Fruit fly (Drosophila melanogaster) whole organism, embryonic: ENCODE results near the gene CG14230.
A peak's percentile ranks its signal among the peaks of the same experiment; 100 is the strongest.

Experiments used
- BEAF-32 ChIP-seq: fragments of 200-800 bp; sonication (Bioruptor generic); optimal IDR thresholded peaks from 3 replicates; lab custom pipeline; 2017; ENCODE audit warnings: missing biosample characterization, missing genetic modification characterization, mild to moderate bottlenecking, moderate library complexity, missing genetic modification reagents
- CG10147 ChIP-seq: fragments of 200-800 bp; sonication (Bioruptor generic); optimal IDR thresholded peaks from 2 replicates; lab custom pipeline; 2019; ENCODE audit warnings: missing biosample characterization, mild to moderate bottlenecking, missing genetic modification characterization, moderate library complexity
- CG10543 ChIP-seq: fragments of 200-800 bp; sonication (Bioruptor generic); optimal IDR thresholded peaks from 3 replicates; lab custom pipeline; 2017; ENCODE audit warnings: missing biosample characterization, mild to moderate bottlenecking, missing genetic modification characterization, moderate library complexity
- CG12155 ChIP-seq: fragments of 200-800 bp; sonication (Bioruptor generic); optimal IDR thresholded peaks from 3 replicates; lab custom pipeline; 2016; ENCODE audit warnings: missing biosample characterization, missing genetic modification characterization
- CG13894 ChIP-seq: fragments of 200-800 bp; sonication (Bioruptor generic); optimal IDR thresholded peaks from 3 replicates; lab custom pipeline; 2018; ENCODE audit warnings: missing biosample characterization, mild to moderate bottlenecking, missing genetic modification characterization, moderate library complexity
- CG14965 ChIP-seq: fragments of 200-800 bp; sonication (Bioruptor generic); optimal IDR thresholded peaks from 2 replicates; lab custom pipeline; 2016; ENCODE audit warnings: missing biosample characterization, missing genetic modification characterization, borderline replicate concordance
- CG15011 ChIP-seq: fragments of 200-800 bp; sonication (Bioruptor generic); optimal IDR thresholded peaks from 3 replicates; lab custom pipeline; 2018; ENCODE audit warnings: missing biosample characterization, mild to moderate bottlenecking, missing genetic modification characterization
- CG1603 ChIP-seq: fragments of 200-800 bp; sonication (Bioruptor generic); optimal IDR thresholded peaks from 2 replicates; lab custom pipeline; 2019; ENCODE audit warnings: missing biosample characterization, mild to moderate bottlenecking, missing genetic modification characterization, moderate library complexity
- CG1792 ChIP-seq: fragments of 200-800 bp; sonication (Bioruptor generic); optimal IDR thresholded peaks from 2 replicates; lab custom pipeline; 2016; ENCODE audit warnings: missing biosample characterization, missing genetic modification characterization
- CG2129 ChIP-seq: fragments of 200-800 bp; sonication (Bioruptor generic); IDR thresholded peaks from 2 replicates; pipeline ENCODE4 v1.3.6; 2022; ENCODE audit warnings: missing biosample characterization, missing genetic modification characterization; ENCODE audit not compliant: partially characterized antibody
- CG32532 ChIP-seq: fragments of 200-800 bp; sonication (Bioruptor generic); IDR thresholded peaks from 2 replicates; pipeline ENCODE4 v1.3.6; 2022; ENCODE audit warnings: missing biosample characterization, missing genetic modification characterization
- CG3281 ChIP-seq: fragments of 200-800 bp; sonication (Bioruptor generic); optimal IDR thresholded peaks from 3 replicates; lab custom pipeline; 2017; ENCODE audit warnings: missing biosample characterization, mild to moderate bottlenecking, missing genetic modification characterization
- CG6272 ChIP-seq: fragments of 200-800 bp; sonication (Bioruptor generic); IDR thresholded peaks from 2 replicates; pipeline ENCODE4 v1.3.6; 2022; ENCODE audit warnings: missing biosample characterization, missing genetic modification characterization
- CG6854 ChIP-seq: fragments of 200-800 bp; sonication (Bioruptor generic); optimal IDR thresholded peaks from 3 replicates; lab custom pipeline; 2017; ENCODE audit warnings: missing biosample characterization, mild to moderate bottlenecking, missing genetic modification characterization
- CG7357 ChIP-seq: fragments of 200-800 bp; sonication (Bioruptor generic); IDR thresholded peaks from 3 replicates; pipeline ENCODE4 v1.3.6; 2022; ENCODE audit warnings: missing biosample characterization, missing genetic modification characterization
- CG9727 ChIP-seq: fragments of 200-800 bp; sonication (Bioruptor generic); optimal IDR thresholded peaks from 3 replicates; lab custom pipeline; 2017; ENCODE audit warnings: missing biosample characterization, mild to moderate bottlenecking, missing genetic modification characterization
- CG9797 ChIP-seq: fragments of 200-800 bp; sonication (Bioruptor generic); optimal IDR thresholded peaks from 3 replicates; lab custom pipeline; 2018; ENCODE audit warnings: missing biosample characterization, mild to moderate bottlenecking, missing genetic modification characterization
- CG9876 ChIP-seq: fragments of 200-800 bp; sonication (Bioruptor generic); optimal IDR thresholded peaks from 2 replicates; lab custom pipeline; 2016; ENCODE audit warnings: missing biosample characterization, missing genetic modification characterization
- D19A ChIP-seq: fragments of 200-800 bp; optimal IDR thresholded peaks from 3 replicates; lab custom pipeline; 2019; ENCODE audit warnings: missing biosample characterization, mild to moderate bottlenecking, missing genetic modification characterization, moderate library complexity
- Dip2 ChIP-seq: fragments of 200-800 bp; sonication (Bioruptor generic); IDR thresholded peaks from 2 replicates; pipeline ENCODE4 v1.3.6; 2022; ENCODE audit warnings: missing biosample characterization, missing genetic modification characterization
- H2.0 ChIP-seq: fragments of 200-800 bp; sonication (Bioruptor generic); IDR thresholded peaks from 2 replicates; pipeline ENCODE4 v1.3.6; 2022; ENCODE audit warnings: missing biosample characterization, missing genetic modification characterization
- MESR4 ChIP-seq: fragments of 200-800 bp; sonication (Bioruptor generic); optimal IDR thresholded peaks from 2 replicates; lab custom pipeline; 2018; ENCODE audit warnings: missing biosample characterization, mild to moderate bottlenecking, missing genetic modification characterization, moderate library complexity
- Sox102F ChIP-seq: fragments of 200-800 bp; sonication (Bioruptor generic); optimal IDR thresholded peaks from 2 replicates; lab custom pipeline; 2018; ENCODE audit warnings: missing biosample characterization, mild to moderate bottlenecking, missing genetic modification characterization, moderate library complexity
- Sry-δ ChIP-seq: fragments of 200-800 bp; sonication (Bioruptor generic); optimal IDR thresholded peaks from 2 replicates; lab custom pipeline; 2016; ENCODE audit warnings: missing biosample characterization, missing genetic modification characterization
- TFAM ChIP-seq: fragments of 200-800 bp; sonication (Bioruptor generic); optimal IDR thresholded peaks from 2 replicates; lab custom pipeline; 2017; ENCODE audit warnings: missing biosample characterization, missing genetic modification characterization, inconsistent platforms
- abd-A ChIP-seq: fragments of 200-800 bp; sonication (Bioruptor generic); optimal IDR thresholded peaks from 3 replicates; lab custom pipeline; 2019; ENCODE audit warnings: missing biosample characterization, mild to moderate bottlenecking, missing genetic modification characterization, moderate library complexity
- az2 ChIP-seq: fragments of 200-800 bp; sonication (Bioruptor generic); optimal IDR thresholded peaks from 3 replicates; lab custom pipeline; 2016; ENCODE audit warnings: missing biosample characterization, missing genetic modification characterization
- bab2 ChIP-seq: fragments of 200-800 bp; sonication (Bioruptor generic); optimal IDR thresholded peaks from 2 replicates; lab custom pipeline; 2016; ENCODE audit warnings: missing biosample characterization, missing genetic modification characterization
- bcd ChIP-seq: fragments of 200-800 bp; sonication (Bioruptor generic); optimal IDR thresholded peaks from 2 replicates; lab custom pipeline; 2017; ENCODE audit warnings: missing biosample characterization, mild to moderate bottlenecking, missing genetic modification characterization
- ems ChIP-seq: fragments of 200-800 bp; sonication (Bioruptor generic); optimal IDR thresholded peaks from 3 replicates; lab custom pipeline; 2016; ENCODE audit warnings: missing biosample characterization, missing genetic modification characterization
- en ChIP-seq: fragments of 200-800 bp; sonication (Bioruptor generic); optimal IDR thresholded peaks from 2 replicates; lab custom pipeline; 2016; ENCODE audit warnings: missing biosample characterization, missing genetic modification characterization
- gce ChIP-seq: fragments of 200-800 bp; sonication (Bioruptor generic); IDR thresholded peaks from 3 replicates; pipeline ENCODE4 v1.3.6; 2022; ENCODE audit warnings: missing biosample characterization, missing genetic modification characterization
- gcm2 ChIP-seq: fragments of 200-800 bp; sonication (Bioruptor generic); optimal IDR thresholded peaks from 2 replicates; lab custom pipeline; 2016; ENCODE audit warnings: missing biosample characterization, missing genetic modification characterization
- gfzf ChIP-seq: fragments of 200-800 bp; sonication (Bioruptor generic); optimal IDR thresholded peaks from 2 replicates; lab custom pipeline; 2016; ENCODE audit warnings: missing biosample characterization, mild to moderate bottlenecking, missing genetic modification characterization, moderate library complexity
- hkb ChIP-seq, 2 experiments: fragments of 200-800 bp in 1 of 2; fragments of >200 bp in 1 of 2; sonication (Bioruptor generic) in 1 of 2; IDR thresholded peaks in 1 of 2; optimal IDR thresholded peaks in 1 of 2; 2 replicates each; pipeline versions ENCODE4 v1.3.6 to Lab custom; 2017 to 2022; ENCODE audit warnings: missing biosample characterization in 1 of 2, missing genetic modification characterization in 1 of 2
- ken ChIP-seq: fragments of 200-800 bp; sonication (Bioruptor generic); IDR thresholded peaks from 3 replicates; pipeline ENCODE4 v1.3.6; 2022; ENCODE audit warnings: missing biosample characterization, missing genetic modification characterization
- klu ChIP-seq: fragments of 200-800 bp; sonication (Bioruptor generic); IDR thresholded peaks from 2 replicates; pipeline ENCODE4 v1.3.6; 2022; ENCODE audit warnings: missing biosample characterization, missing genetic modification characterization
- knrl ChIP-seq: fragments of 200-800 bp; sonication (Bioruptor generic); IDR thresholded peaks from 3 replicates; pipeline ENCODE4 v1.3.6; 2022; ENCODE audit warnings: missing biosample characterization, missing genetic modification characterization; ENCODE audit not compliant: partially characterized antibody
- pan ChIP-seq, 4 experiments: fragments of >200 bp in 3 of 4; fragments of 200-800 bp in 1 of 4; sonication (Bioruptor generic) in 1 of 4; optimal IDR thresholded peaks in 3 of 4; IDR thresholded peaks in 1 of 4; 2 replicates each; pipeline versions ENCODE4 v1.3.6 to Lab custom; 2017 to 2022; ENCODE audit warnings: missing biosample characterization in 2 of 4, missing genetic modification characterization in 2 of 4, mixed read lengths in 1 of 4
- peb ChIP-seq: fragments of 200-800 bp; sonication (Bioruptor generic); IDR thresholded peaks from 2 replicates; pipeline ENCODE4 v1.3.6; 2022; ENCODE audit warnings: missing biosample characterization, missing genetic modification characterization
- pfk ChIP-seq: fragments of 200-800 bp; sonication (Bioruptor generic); optimal IDR thresholded peaks from 2 replicates; lab custom pipeline; 2018; ENCODE audit warnings: missing biosample characterization, mild to moderate bottlenecking, missing genetic modification characterization, moderate library complexity
- ranshi ChIP-seq: fragments of 200-800 bp; sonication (Bioruptor generic); IDR thresholded peaks from 2 replicates; pipeline ENCODE4 v1.3.6; 2022; ENCODE audit warnings: missing biosample characterization, missing genetic modification characterization
- tgo ChIP-seq: fragments of 200-800 bp; sonication (Bioruptor generic); IDR thresholded peaks from 3 replicates; pipeline ENCODE4 v1.3.6; 2022; ENCODE audit warnings: missing biosample characterization, missing genetic modification characterization
- tin ChIP-seq: fragments of 200-800 bp; sonication (Bioruptor generic); optimal IDR thresholded peaks from 3 replicates; lab custom pipeline; 2016; ENCODE audit warnings: missing biosample characterization, missing genetic modification characterization
- tna ChIP-seq: fragments of 200-800 bp; sonication (Bioruptor generic); IDR thresholded peaks from 2 replicates; pipeline ENCODE4 v1.3.6; 2022; ENCODE audit warnings: missing biosample characterization, missing genetic modification characterization; ENCODE audit not compliant: partially characterized antibody
- ttk ChIP-seq: fragments of 200-800 bp; sonication (Bioruptor generic); IDR thresholded peaks from 2 replicates; pipeline ENCODE4 v2.1.2; 2022; ENCODE audit warnings: missing biosample characterization, missing genetic modification characterization
- vnd ChIP-seq: fragments of 200-800 bp; sonication (Bioruptor generic); IDR thresholded peaks from 3 replicates; pipeline ENCODE4 v1.3.6; 2022; ENCODE audit warnings: missing biosample characterization, missing genetic modification characterization; ENCODE audit not compliant: partially characterized antibody
- wek ChIP-seq: fragments of 200-800 bp; sonication (Bioruptor generic); optimal IDR thresholded peaks from 3 replicates; lab custom pipeline; 2018; ENCODE audit warnings: missing biosample characterization, mild to moderate bottlenecking, missing genetic modification characterization, moderate library complexity

The CG14230 gene

DNA sequence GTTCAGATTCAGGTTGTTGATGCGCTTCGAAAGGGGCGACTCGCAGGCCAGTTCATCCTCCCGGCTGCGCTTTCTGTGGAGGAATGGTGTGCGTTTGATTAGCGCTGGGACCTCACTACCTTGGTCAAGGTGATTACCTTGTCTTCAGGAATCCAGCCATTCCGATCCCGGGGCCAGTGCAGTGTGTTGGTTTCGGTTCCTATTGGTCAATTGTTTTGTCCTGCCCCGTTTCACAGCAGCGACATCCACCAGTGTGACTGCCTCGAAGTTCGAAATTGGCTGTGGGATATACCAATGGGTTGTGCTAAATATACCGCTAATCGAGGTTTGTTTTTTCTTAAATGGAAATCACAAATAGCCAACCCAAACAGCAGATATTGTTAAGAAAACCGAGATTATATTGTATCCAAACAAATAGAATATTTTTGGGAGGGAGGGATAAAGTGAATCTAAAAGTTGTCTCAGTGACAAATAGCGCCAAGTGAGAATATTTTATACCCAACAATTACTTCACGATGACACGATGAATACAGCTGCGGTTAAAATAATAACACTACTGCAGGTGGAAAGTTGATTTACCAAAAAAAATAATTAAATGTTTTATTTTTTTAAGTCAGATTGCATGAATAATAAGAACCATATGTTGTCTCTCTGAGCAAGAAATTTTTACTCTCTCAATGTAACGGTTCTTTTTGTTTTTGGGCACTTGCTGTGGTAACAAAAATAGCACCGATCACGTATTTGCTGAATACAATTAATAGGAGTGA lies 9.0 kb upstream of the CG14230 start, which contains the start of gene CG14229 (continued):
- TF ChIP-seq CG7357 (GFP tag; lab: Robert Waterston, UW): no peak
- TF ChIP-seq CG9876: no peak
- TF ChIP-seq D19A: peak; percentile 75
- TF ChIP-seq pfk (GFP tag; lab: Kevin White, UChicago): no peak
- TF ChIP-seq gcm2 (GFP tag; lab: Kevin White, UChicago): no peak
- no peak for TF ChIP-seq ems
- no peak for TF ChIP-seq TFAM (GFP tag; lab: Kevin White, UChicago)
- no peak for TF ChIP-seq knrl (GFP tag; lab: Robert Waterston, UW)
- no peak for TF ChIP-seq CG6272
- peak; percentile 69 for TF ChIP-seq gfzf (GFP tag; lab: Kevin White, UChicago)
- TF ChIP-seq ranshi (GFP tag; lab: Robert Waterston, UW): 0 out of 2 replicates have a peak, but pooled peaks have one; percentile 24
- peak; percentile 35 for TF ChIP-seq CG9797 (GFP tag; lab: Kevin White, UChicago)
- no peak for TF ChIP-seq klu (GFP tag; lab: Robert Waterston, UW)
- peak; percentile 39; the same call in 1 of the 2 replicates for TF ChIP-seq CG32532 (GFP tag; lab: Robert Waterston, UW)
- TF ChIP-seq CG1792 (GFP tag; lab: Kevin White, UChicago): no peak
- TF ChIP-seq tgo: peak; percentile 33; the same call in 1 of the 3 replicates
- peak; percentile 9 for TF ChIP-seq CG1603 (tag; lab: Kevin White, UChicago)
- peak; percentile 3 for TF ChIP-seq CG3281 (GFP tag; lab: Kevin White, UChicago)
- TF ChIP-seq pan (optimal IDR thresholded peaks at IDR 0.05; lab: Kevin White, UChicago): no peak
- peak in 1 of 2 experiments; percentile 50 for TF ChIP-seq pan (GFP tag; optimal IDR thresholded peaks at IDR 0.05 in 1 of 2, IDR thresholded peaks at IDR 0.05 in 1 of 2)
- 0 out of 3 replicates have a peak, but pooled peaks have one; percentile 23 for TF ChIP-seq gce (GFP tag; lab: Robert Waterston, UW)
- TF ChIP-seq MESR4 (GFP tag; lab: Kevin White, UChicago): peak; percentile 30
- no peak for TF ChIP-seq CG2129 (GFP tag; lab: Robert Waterston, UW)
- no peak for TF ChIP-seq CG15011 (GFP tag; lab: Kevin White, UChicago)
- TF ChIP-seq ken: no peak
- no peak for TF ChIP-seq CG10543
- no peak for TF ChIP-seq en (GFP tag; lab: Kevin White, UChicago)
- TF ChIP-seq ttk (GFP tag; lab: Robert Waterston, UW): no peak
- TF ChIP-seq bcd (GFP tag; lab: Kevin White, UChicago): no peak
- TF ChIP-seq CG9727: no peak
- peak; percentile 3 for TF ChIP-seq Sry-δ (GFP tag; lab: Kevin White, UChicago)
- no peak for TF ChIP-seq tin (GFP tag; lab: Kevin White, UChicago)
- TF ChIP-seq abd-A (tag; lab: Kevin White, UChicago): no peak
- TF ChIP-seq CG6854: no peak
- TF ChIP-seq tna (GFP tag; lab: Robert Waterston, UW): no peak
- peak; percentile 54 for TF ChIP-seq BEAF-32 (GFP tag; lab: Kevin White, UChicago)
- no peak for TF ChIP-seq CG14965
- TF ChIP-seq CG10147 (GFP tag; lab: Kevin White, UChicago): no peak
- TF ChIP-seq vnd (GFP tag; lab: Robert Waterston, UW): no peak
- no peak for TF ChIP-seq hkb (optimal IDR thresholded peaks at IDR 0.05; lab: Kevin White, UChicago)
- TF ChIP-seq hkb (GFP tag; IDR thresholded peaks at IDR 0.05; lab: Robert Waterston, UW): 0 out of 2 replicates have a peak, but pooled peaks have one; percentile 26
- no peak for TF ChIP-seq Dip2 (GFP tag; lab: Robert Waterston, UW)
- no peak for TF ChIP-seq H2.0 (GFP tag; lab: Robert Waterston, UW)
- no peak for TF ChIP-seq CG13894 (tag; lab: Kevin White, UChicago)
- TF ChIP-seq Sox102F (GFP tag; lab: Kevin White, UChicago): peak; percentile 10
- TF ChIP-seq wek (GFP tag; lab: Kevin White, UChicago): no peak
- TF ChIP-seq CG12155: no peak
- no peak for TF ChIP-seq bab2 (GFP tag; lab: Kevin White, UChicago)
- TF ChIP-seq az2 (GFP tag; lab: Kevin White, UChicago): no peak
- no peak for TF ChIP-seq peb
